Worm (Caenorhabditis elegans): Measurements from ENCODE around the gene msp-49.

msp-49 gene

ce11 chrII:5225284-5225683 lies 31.1 kb downstream of the msp-49 start, which contains the start of gene dsh-1:
Gene dsh-1 (minus strand): TSS chrII:5225384.
- TF ChIP-seq ztf-29 (GFP tag; IDR thresholded peaks at IDR 0.05) (no peak), klf-2 (GFP tag; conservative IDR thresholded peaks at IDR 0.05) (no peak), ref-1 (GFP tag; conservative IDR thresholded peaks at IDR 0.05) (no peak), flt-1 (GFP tag; IDR thresholded peaks at IDR 0.05) (no peak), cog-1 (tag; optimal IDR thresholded peaks at IDR 0.05) (no peak)

ce11 chrII:5226309-5226708 lies 32.1 kb downstream of the msp-49 start:
- TF ChIP-seq flt-1 (GFP tag; IDR thresholded peaks at IDR 0.05), result peak; percentile 17; the same call in 1 of the 2 replicates
- TF ChIP-seq T22C8.4 (GFP tag; IDR thresholded peaks at IDR 0.05), result no peak
- TF ChIP-seq tab-1 (GFP tag; IDR thresholded peaks at IDR 0.05), result no peak
- TF ChIP-seq med-1 (GFP tag; optimal IDR thresholded peaks at IDR 0.05; ENCODE audit: insufficient read depth), result no peak
- no peak for TF ChIP-seq ztf-29 (GFP tag; IDR thresholded peaks at IDR 0.05)
- 0 out of 2 replicates have a peak, but pooled peaks have one; percentile 54 for TF ChIP-seq ztf-23 (GFP tag; IDR thresholded peaks at IDR 0.05)

ce11 chrII:5227768-5228167 lies 33.6 kb downstream of the msp-49 start:
- TF ChIP-seq cog-1 (tag; optimal IDR thresholded peaks at IDR 0.05), result peak; percentile 16
- no peak for TF ChIP-seq klf-2 (GFP tag; conservative IDR thresholded peaks at IDR 0.05)
- 0 out of 2 replicates have a peak, but pooled peaks have one; percentile 30 for TF ChIP-seq flt-1 (GFP tag; IDR thresholded peaks at IDR 0.05)

ce11 chrII:5228662-5229061 lies 34.5 kb downstream of the msp-49 start:
- TF ChIP-seq cog-1 (tag; optimal IDR thresholded peaks at IDR 0.05) (no peak), ztf-29 (GFP tag; IDR thresholded peaks at IDR 0.05) (no peak), ref-1 (GFP tag; conservative IDR thresholded peaks at IDR 0.05) (no peak), med-1 (GFP tag; optimal IDR thresholded peaks at IDR 0.05; ENCODE audit: insufficient read depth) (no peak), tab-1 (GFP tag; IDR thresholded peaks at IDR 0.05) (0 out of 2 replicates have a peak, but pooled peaks have one; percentile 41)

ce11 chrII:5229596-5229995 lies 35.4 kb downstream of the msp-49 start, which contains the start of gene EGAP2.2:
Gene EGAP2.2 (plus strand): TSS chrII:5229896.
- TF ChIP-seq ref-1 (GFP tag; conservative IDR thresholded peaks at IDR 0.05) (no peak), med-1 (GFP tag; optimal IDR thresholded peaks at IDR 0.05; ENCODE audit: insufficient read depth) (no peak), ztf-23 (GFP tag; IDR thresholded peaks at IDR 0.05) (no peak), T22C8.4 (GFP tag; IDR thresholded peaks at IDR 0.05) (no peak), tab-1 (GFP tag; IDR thresholded peaks at IDR 0.05) (no peak)

- TF ChIP-seq flt-1 (GFP tag; IDR thresholded peaks at IDR 0.05) (peak; percentile 49; the same call in 1 of the 2 replicates), T22C8.4 (GFP tag; IDR thresholded peaks at IDR 0.05) (0 out of 2 replicates have a peak, but pooled peaks have one; percentile 34), ztf-23 (GFP tag; IDR thresholded peaks at IDR 0.05) (no peak)
Measured at ce11 chrII:5231111-5231510, 36.9 kb downstream of the msp-49 start, which contains the start of gene EGAP2.1. Gene EGAP2.1 (plus strand): TSS chrII:5231411.

ce11 chrII:5234728-5235127 lies 40.6 kb downstream of the msp-49 start:
- TF ChIP-seq ztf-29 (GFP tag; IDR thresholded peaks at IDR 0.05) (no peak), klf-2 (GFP tag; conservative IDR thresholded peaks at IDR 0.05) (no peak), flt-1 (GFP tag; IDR thresholded peaks at IDR 0.05) (no peak), tab-1 (GFP tag; IDR thresholded peaks at IDR 0.05) (no peak), cog-1 (tag; optimal IDR thresholded peaks at IDR 0.05) (no peak)

ce11 chrII:5235758-5236157 lies 41.6 kb downstream of the msp-49 start, which contains the start of gene pho-1:
Gene pho-1 (minus strand): TSS chrII:5235846.
- TF ChIP-seq flt-1 (GFP tag; IDR thresholded peaks at IDR 0.05) (no peak), ztf-29 (GFP tag; IDR thresholded peaks at IDR 0.05) (no peak), ref-1 (GFP tag; conservative IDR thresholded peaks at IDR 0.05) (no peak), ztf-23 (GFP tag; IDR thresholded peaks at IDR 0.05) (no peak), klf-2 (GFP tag; conservative IDR thresholded peaks at IDR 0.05) (no peak), tab-1 (GFP tag; IDR thresholded peaks at IDR 0.05) (no peak), T22C8.4 (GFP tag; IDR thresholded peaks at IDR 0.05) (no peak), med-1 (GFP tag; optimal IDR thresholded peaks at IDR 0.05; ENCODE audit: insufficient read depth) (no peak), cog-1 (tag; optimal IDR thresholded peaks at IDR 0.05) (no peak)

ce11 chrII:5237699-5238098 lies 43.5 kb downstream of the msp-49 start:
- TF ChIP-seq tab-1 (GFP tag; IDR thresholded peaks at IDR 0.05), result no peak
- TF ChIP-seq ref-1 (GFP tag; conservative IDR thresholded peaks at IDR 0.05), result 0 out of 2 replicates have a peak, but pooled peaks have one; percentile 15
- no peak for TF ChIP-seq cog-1 (tag; optimal IDR thresholded peaks at IDR 0.05)
- peak; percentile 56; the same call in 1 of the 2 replicates for TF ChIP-seq ztf-23 (GFP tag; IDR thresholded peaks at IDR 0.05)
- no peak for TF ChIP-seq med-1 (GFP tag; optimal IDR thresholded peaks at IDR 0.05; ENCODE audit: insufficient read depth)
- no peak for TF ChIP-seq klf-2 (GFP tag; conservative IDR thresholded peaks at IDR 0.05)
- TF ChIP-seq T22C8.4 (GFP tag; IDR thresholded peaks at IDR 0.05), result no peak
- TF ChIP-seq ztf-29 (GFP tag; IDR thresholded peaks at IDR 0.05), result peak; percentile 62; the same call in 1 of the 2 replicates
- TF ChIP-seq flt-1 (GFP tag; IDR thresholded peaks at IDR 0.05), result peak; percentile 72

- TF ChIP-seq med-1 (GFP tag; optimal IDR thresholded peaks at IDR 0.05; ENCODE audit: insufficient read depth) (no peak), ztf-29 (GFP tag; IDR thresholded peaks at IDR 0.05) (no peak), T22C8.4 (GFP tag; IDR thresholded peaks at IDR 0.05) (no peak), flt-1 (GFP tag; IDR thresholded peaks at IDR 0.05) (no peak), cog-1 (tag; optimal IDR thresholded peaks at IDR 0.05) (no peak), ztf-23 (GFP tag; IDR thresholded peaks at IDR 0.05) (no peak), tab-1 (GFP tag; IDR thresholded peaks at IDR 0.05) (no peak), klf-2 (GFP tag; conservative IDR thresholded peaks at IDR 0.05) (no peak), ref-1 (GFP tag; conservative IDR thresholded peaks at IDR 0.05) (no peak)
Measured at ce11 chrII:5238366-5238765, 44.2 kb downstream of the msp-49 start, which contains the start of gene pho-4. Gene pho-4 (minus strand): TSS chrII:5238466.

ce11 chrII:5241560-5241959 lies 47.4 kb downstream of the msp-49 start, which contains the start of gene T16D1.1:
Gene T16D1.1 (minus strand): TSS chrII:5241660.
- TF ChIP-seq med-1 (GFP tag; optimal IDR thresholded peaks at IDR 0.05; ENCODE audit: insufficient read depth) (no peak), ztf-23 (GFP tag; IDR thresholded peaks at IDR 0.05) (no peak), ztf-29 (GFP tag; IDR thresholded peaks at IDR 0.05) (no peak), cog-1 (tag; optimal IDR thresholded peaks at IDR 0.05) (no peak), ref-1 (GFP tag; conservative IDR thresholded peaks at IDR 0.05) (no peak), tab-1 (GFP tag; IDR thresholded peaks at IDR 0.05) (no peak), flt-1 (GFP tag; IDR thresholded peaks at IDR 0.05) (no peak), klf-2 (GFP tag; conservative IDR thresholded peaks at IDR 0.05) (no peak), T22C8.4 (GFP tag; IDR thresholded peaks at IDR 0.05) (no peak)
